Fruit fly (Drosophila melanogaster) whole organism, embryonic: ENCODE data around the gene CG10512.

ENCODE experiments used
- Atf6 ChIP-seq: fragments of 200-800 bp; sonication (Bioruptor generic); IDR thresholded peaks from 2 replicates; pipeline ENCODE4 v1.3.6; 2022; ENCODE audit warnings: missing biosample characterization, missing genetic modification characterization
- BEAF-32 ChIP-seq: fragments of 200-800 bp; sonication (Bioruptor generic); optimal IDR thresholded peaks from 3 replicates; lab custom pipeline; 2017; ENCODE audit warnings: missing biosample characterization, missing genetic modification characterization, mild to moderate bottlenecking, moderate library complexity, missing genetic modification reagents
- BtbVII ChIP-seq: fragments of 200-800 bp; sonication (Bioruptor generic); optimal IDR thresholded peaks from 3 replicates; lab custom pipeline; 2017; ENCODE audit warnings: missing biosample characterization, mild to moderate bottlenecking, missing genetic modification characterization
- CG10959 ChIP-seq: fragments of 200-800 bp; sonication (Bioruptor generic); IDR thresholded peaks from 2 replicates; pipeline ENCODE4 v1.3.6; 2022; ENCODE audit warnings: missing biosample characterization, missing genetic modification characterization
- CG11093 ChIP-seq: fragments of 200-800 bp; sonication (Bioruptor generic); IDR thresholded peaks from 3 replicates; pipeline ENCODE4 v1.3.6; 2022; ENCODE audit warnings: missing biosample characterization, missing genetic modification characterization
- CG12155 ChIP-seq: fragments of 200-800 bp; sonication (Bioruptor generic); optimal IDR thresholded peaks from 3 replicates; lab custom pipeline; 2016; ENCODE audit warnings: missing biosample characterization, missing genetic modification characterization
- CG12299 ChIP-seq: fragments of 200-800 bp; sonication (Bioruptor generic); optimal IDR thresholded peaks from 2 replicates; lab custom pipeline; 2018; ENCODE audit warnings: missing biosample characterization, mild to moderate bottlenecking, missing genetic modification characterization
- CG2129 ChIP-seq: fragments of 200-800 bp; sonication (Bioruptor generic); IDR thresholded peaks from 2 replicates; pipeline ENCODE4 v1.3.6; 2022; ENCODE audit warnings: missing biosample characterization, missing genetic modification characterization; ENCODE audit not compliant: partially characterized antibody
- CG2202 ChIP-seq: fragments of 200-800 bp; sonication (Bioruptor generic); optimal IDR thresholded peaks from 2 replicates; lab custom pipeline; 2018; ENCODE audit warnings: missing biosample characterization, mild to moderate bottlenecking, missing genetic modification characterization
- CG3065 ChIP-seq: fragments of 200-800 bp; sonication (Bioruptor generic); optimal IDR thresholded peaks from 2 replicates; lab custom pipeline; 2016; ENCODE audit warnings: missing biosample characterization, missing genetic modification characterization
- CG33213 ChIP-seq: fragments of 200-800 bp; sonication (Bioruptor generic); optimal IDR thresholded peaks from 3 replicates; lab custom pipeline; 2016; ENCODE audit warnings: missing biosample characterization, missing genetic modification characterization
- CG3726 ChIP-seq: fragments of 200-800 bp; sonication (Bioruptor generic); IDR thresholded peaks from 3 replicates; pipeline ENCODE4, ENCODE4 v1.3.6; 2022; ENCODE audit warnings: missing biosample characterization, missing genetic modification characterization
- CG4730 ChIP-seq: fragments of 200-800 bp; sonication (Bioruptor generic); IDR thresholded peaks from 2 replicates; pipeline ENCODE4 v1.3.6; 2022; ENCODE audit warnings: missing biosample characterization, missing genetic modification characterization
- CG6254 ChIP-seq: fragments of 200-800 bp; sonication (Bioruptor generic); optimal IDR thresholded peaks from 3 replicates; lab custom pipeline; 2017; ENCODE audit warnings: mild to moderate bottlenecking, missing biosample characterization, missing genetic modification reagents, missing genetic modification characterization
- CG6683 ChIP-seq: fragments of 200-800 bp; sonication (Bioruptor generic); optimal IDR thresholded peaks from 2 replicates; lab custom pipeline; 2017; ENCODE audit warnings: missing biosample characterization, mild to moderate bottlenecking, missing genetic modification characterization, missing genetic modification reagents
- CG7556 ChIP-seq: fragments of 200-800 bp; sonication (Bioruptor generic); optimal IDR thresholded peaks from 2 replicates; lab custom pipeline; 2017; ENCODE audit warnings: missing biosample characterization, mild to moderate bottlenecking, missing genetic modification characterization
- CG7745 ChIP-seq: fragments of 200-800 bp; sonication (Bioruptor generic); optimal IDR thresholded peaks from 2 replicates; lab custom pipeline; 2018; ENCODE audit warnings: missing biosample characterization, mild to moderate bottlenecking, missing genetic modification characterization, moderate library complexity
- CG7786 ChIP-seq: fragments of 200-800 bp; sonication (Bioruptor generic); optimal IDR thresholded peaks from 2 replicates; lab custom pipeline; 2016; ENCODE audit warnings: missing biosample characterization, missing genetic modification characterization
- CG7839 ChIP-seq: fragments of 200-800 bp; sonication (Bioruptor generic); optimal IDR thresholded peaks from 3 replicates; lab custom pipeline; 2018; ENCODE audit warnings: missing biosample characterization, mild to moderate bottlenecking, missing genetic modification characterization, moderate library complexity
- CG8478 ChIP-seq: fragments of >200 bp; optimal IDR thresholded peaks from 2 replicates; lab custom pipeline; 2018
- CG9215 ChIP-seq: fragments of 200-800 bp; sonication (Bioruptor generic); IDR thresholded peaks from 2 replicates; pipeline ENCODE4 v1.3.6; 2022; ENCODE audit warnings: missing biosample characterization, missing genetic modification characterization
- CG9797 ChIP-seq: fragments of 200-800 bp; sonication (Bioruptor generic); optimal IDR thresholded peaks from 3 replicates; lab custom pipeline; 2018; ENCODE audit warnings: missing biosample characterization, mild to moderate bottlenecking, missing genetic modification characterization
- Camta ChIP-seq: fragments of 200-800 bp; sonication (Bioruptor generic); optimal IDR thresholded peaks from 2 replicates; lab custom pipeline; 2016; ENCODE audit warnings: missing biosample characterization, missing genetic modification characterization
- E2f2 ChIP-seq: fragments of 200-800 bp; sonication (Bioruptor generic); IDR thresholded peaks from 2 replicates; pipeline ENCODE4 v1.3.6; 2022; ENCODE audit warnings: missing biosample characterization, missing genetic modification characterization
- Fer2 ChIP-seq: fragments of 200-800 bp; sonication (Bioruptor generic); optimal IDR thresholded peaks from 2 replicates; lab custom pipeline; 2018; ENCODE audit warnings: missing biosample characterization, mild to moderate bottlenecking, missing genetic modification characterization, moderate library complexity
- Hmx ChIP-seq: fragments of 200-800 bp; sonication (Bioruptor generic); optimal IDR thresholded peaks from 2 replicates; lab custom pipeline; 2016; ENCODE audit warnings: missing biosample characterization, missing genetic modification characterization
- Hr39 ChIP-seq: fragments of >200 bp; optimal IDR thresholded peaks from 2 replicates; lab custom pipeline; 2017
- Hsf ChIP-seq: fragments of 200-800 bp; sonication (Bioruptor generic); optimal IDR thresholded peaks from 3 replicates; lab custom pipeline; 2016; ENCODE audit warnings: missing biosample characterization, missing genetic modification characterization
- MESR4 ChIP-seq: fragments of 200-800 bp; sonication (Bioruptor generic); optimal IDR thresholded peaks from 2 replicates; lab custom pipeline; 2018; ENCODE audit warnings: missing biosample characterization, mild to moderate bottlenecking, missing genetic modification characterization, moderate library complexity
- Side ChIP-seq: fragments of 200-800 bp; sonication (Bioruptor generic); optimal IDR thresholded peaks from 2 replicates; lab custom pipeline; 2016; ENCODE audit warnings: missing biosample characterization, missing genetic modification characterization
- Tbp ChIP-seq: fragments of >200 bp; optimal IDR thresholded peaks from 2 replicates; lab custom pipeline; 2018; ENCODE audit warnings: missing biosample characterization, missing genetic modification characterization
- aop ChIP-seq: fragments of 200-800 bp; sonication (Bioruptor generic); IDR thresholded peaks from 2 replicates; pipeline ENCODE4 v1.3.6; 2022; ENCODE audit warnings: missing biosample characterization, missing genetic modification characterization
- ato ChIP-seq: fragments of 200-800 bp; sonication (Bioruptor generic); IDR thresholded peaks from 2 replicates; pipeline ENCODE4 v1.3.6; 2022; ENCODE audit warnings: missing biosample characterization, missing genetic modification characterization; ENCODE audit not compliant: partially characterized antibody
- btn ChIP-seq: fragments of 200-800 bp; sonication (Bioruptor generic); optimal IDR thresholded peaks from 2 replicates; lab custom pipeline; 2016; ENCODE audit warnings: missing biosample characterization, missing genetic modification characterization
- cad ChIP-seq: fragments of >200 bp; optimal IDR thresholded peaks from 2 replicates; lab custom pipeline; 2017; ENCODE audit warnings: missing biosample characterization, missing genetic modification characterization
- ci ChIP-seq: fragments of 200-800 bp; sonication (Bioruptor generic); IDR thresholded peaks from 3 replicates; pipeline ENCODE4 v1.3.6; 2022; ENCODE audit warnings: missing biosample characterization, missing genetic modification characterization
- corto ChIP-seq: fragments of 200-800 bp; sonication (Bioruptor generic); optimal IDR thresholded peaks from 2 replicates; lab custom pipeline; 2016; ENCODE audit warnings: missing biosample characterization, mild to moderate bottlenecking, missing genetic modification characterization, moderate library complexity
- crc ChIP-seq: fragments of 200-800 bp; sonication (Bioruptor generic); optimal IDR thresholded peaks from 2 replicates; lab custom pipeline; 2016; ENCODE audit warnings: missing biosample characterization, missing genetic modification characterization
- dan ChIP-seq: fragments of 200-800 bp; sonication (Bioruptor generic); IDR thresholded peaks from 2 replicates; pipeline ENCODE4 v1.3.6; 2022; ENCODE audit warnings: missing biosample characterization, missing genetic modification characterization
- fu2 ChIP-seq: fragments of 200-800 bp; sonication (Bioruptor generic); optimal IDR thresholded peaks from 2 replicates; lab custom pipeline; 2016; ENCODE audit warnings: missing biosample characterization, missing genetic modification characterization
- gsb ChIP-seq: fragments of 200-800 bp; sonication (Bioruptor generic); IDR thresholded peaks from 2 replicates; pipeline ENCODE4 v1.3.6; 2022; ENCODE audit warnings: missing biosample characterization, missing genetic modification characterization
- hbn ChIP-seq: fragments of 200-800 bp; sonication (Bioruptor generic); IDR thresholded peaks from 2 replicates; pipeline ENCODE4 v1.3.6; 2022; ENCODE audit warnings: missing biosample characterization, missing genetic modification characterization; ENCODE audit not compliant: partially characterized antibody
- ken ChIP-seq: fragments of 200-800 bp; sonication (Bioruptor generic); IDR thresholded peaks from 3 replicates; pipeline ENCODE4 v1.3.6; 2022; ENCODE audit warnings: missing biosample characterization, missing genetic modification characterization
- nau ChIP-seq: fragments of 200-800 bp; sonication (Bioruptor generic); optimal IDR thresholded peaks from 3 replicates; lab custom pipeline; 2017; ENCODE audit warnings: missing biosample characterization, mild to moderate bottlenecking, missing genetic modification characterization, missing genetic modification reagents
- nerfin-2 ChIP-seq: fragments of 200-800 bp; sonication (Bioruptor generic); IDR thresholded peaks from 2 replicates; pipeline ENCODE4 v1.3.6; 2022; ENCODE audit warnings: missing biosample characterization, missing genetic modification characterization; ENCODE audit not compliant: partially characterized antibody
- oc ChIP-seq: fragments of 200-800 bp; sonication (Bioruptor generic); optimal IDR thresholded peaks from 2 replicates; lab custom pipeline; 2018; ENCODE audit warnings: missing biosample characterization, mild to moderate bottlenecking, missing genetic modification characterization, moderate library complexity
- pnt ChIP-seq: fragments of 200-800 bp; sonication (Bioruptor generic); optimal IDR thresholded peaks from 3 replicates; lab custom pipeline; 2016; ENCODE audit warnings: missing biosample characterization, missing genetic modification characterization
- scrt ChIP-seq: fragments of 200-800 bp; sonication (Bioruptor generic); optimal IDR thresholded peaks from 2 replicates; lab custom pipeline; 2018; ENCODE audit warnings: missing biosample characterization, mild to moderate bottlenecking, missing genetic modification characterization, moderate library complexity
- sim ChIP-seq: fragments of 200-800 bp; sonication (Bioruptor generic); IDR thresholded peaks from 2 replicates; pipeline ENCODE4 v1.3.6; 2022; ENCODE audit warnings: missing biosample characterization, missing genetic modification characterization
- tll ChIP-seq, 2 experiments: fragments of 200-800 bp in 1 of 2; fragments of >200 bp in 1 of 2; sonication (Bioruptor generic) in 1 of 2; optimal IDR thresholded peaks; 2 replicates each; lab custom pipeline; 2017 to 2019; ENCODE audit warnings: missing biosample characterization in 2 of 2, missing genetic modification characterization in 2 of 2, mild to moderate bottlenecking in 1 of 2, moderate library complexity in 1 of 2
- wdn ChIP-seq: fragments of 200-800 bp; sonication (Bioruptor generic); IDR thresholded peaks from 2 replicates; pipeline ENCODE4 v1.3.6; 2022; ENCODE audit warnings: missing biosample characterization, missing genetic modification characterization

The CG10512 gene

dm6 chr3L:21176935-21177581 lies 25.7 kb upstream of the CG10512 start (continued):
- peak; percentile 36 for TF ChIP-seq Camta (GFP tag; lab: Kevin White, UChicago)
- TF ChIP-seq CG11093 (GFP tag; lab: Robert Waterston, UW): no peak
- no peak for TF ChIP-seq aop (GFP tag; lab: Robert Waterston, UW)
- TF ChIP-seq corto (GFP tag; lab: Kevin White, UChicago): peak; percentile 30
- peak; percentile 66 for TF ChIP-seq CG7556
- peak; percentile 83 for TF ChIP-seq gsb (GFP tag; lab: Robert Waterston, UW)
- TF ChIP-seq nau (GFP tag; lab: Kevin White, UChicago): no peak
- peak; percentile 72 for TF ChIP-seq Hsf
- TF ChIP-seq cad (GFP tag; lab: Kevin White, UChicago): no peak
- TF ChIP-seq CG8478: no peak
- peak; percentile 36 for TF ChIP-seq CG6683 (GFP tag; lab: Kevin White, UChicago)
- peak; percentile 52; the same call in 2 of the 3 replicates for TF ChIP-seq ci (GFP tag; lab: Robert Waterston, UW)
- TF ChIP-seq fu2: peak; percentile 51
- TF ChIP-seq sim: no peak
- peak; percentile 1 for TF ChIP-seq CG33213 (GFP tag; lab: Kevin White, UChicago)
- TF ChIP-seq CG2202 (tag; lab: Kevin White, UChicago): no peak
- TF ChIP-seq Hmx: peak; percentile 45
- TF ChIP-seq CG12299 (tag; lab: Kevin White, UChicago): peak; percentile 16
- TF ChIP-seq CG7839: peak; percentile 81
- TF ChIP-seq CG2129 (GFP tag; lab: Robert Waterston, UW): no peak
- no peak for TF ChIP-seq Tbp
- no peak for TF ChIP-seq E2f2 (GFP tag; lab: Robert Waterston, UW)
- TF ChIP-seq scrt (GFP tag; lab: Kevin White, UChicago): peak; percentile 57
- 0 out of 3 replicates have a peak, but pooled peaks have one; percentile 18 for TF ChIP-seq CG3726 (GFP tag; lab: Robert Waterston, UW)
- no peak for TF ChIP-seq crc
- no peak for TF ChIP-seq BEAF-32
- TF ChIP-seq MESR4 (GFP tag; lab: Kevin White, UChicago): no peak
- TF ChIP-seq pnt (GFP tag; lab: Kevin White, UChicago): peak; percentile 5
- TF ChIP-seq CG7786: peak; percentile 55
- TF ChIP-seq Atf6 (GFP tag; lab: Robert Waterston, UW): peak; percentile 86
- no peak for TF ChIP-seq CG6254 (GFP tag; lab: Kevin White, UChicago)
- TF ChIP-seq oc (tag; lab: Kevin White, UChicago): no peak
- no peak for TF ChIP-seq CG9797 (GFP tag; lab: Kevin White, UChicago)
- TF ChIP-seq Hr39: no peak
- TF ChIP-seq btn (GFP tag; lab: Kevin White, UChicago): no peak
- no peak for TF ChIP-seq hbn (GFP tag; lab: Robert Waterston, UW)
- TF ChIP-seq BtbVII (GFP tag; lab: Kevin White, UChicago): peak; percentile 72
- TF ChIP-seq nerfin-2 (GFP tag; lab: Robert Waterston, UW): no peak
- peak; percentile 72; the same call in 1 of the 2 replicates for TF ChIP-seq wdn
- TF ChIP-seq CG4730: peak; percentile 53; the same call in 1 of the 2 replicates
- no peak for TF ChIP-seq Side (GFP tag; lab: Kevin White, UChicago)
- TF ChIP-seq CG3065 (GFP tag; lab: Kevin White, UChicago): no peak
- peak; percentile 73 for TF ChIP-seq CG12155 (GFP tag; lab: Kevin White, UChicago)
- no peak for TF ChIP-seq CG10959 (GFP tag; lab: Robert Waterston, UW)
- TF ChIP-seq CG9215: peak; percentile 72
- TF ChIP-seq Fer2: peak; percentile 7
- TF ChIP-seq tll (GFP tag; optimal IDR thresholded peaks at IDR 0.05; lab: Kevin White, UChicago): no peak
- TF ChIP-seq dan (GFP tag; lab: Robert Waterston, UW): no peak
- TF ChIP-seq ato (GFP tag; lab: Robert Waterston, UW): no peak
- TF ChIP-seq ken (GFP tag; lab: Robert Waterston, UW): no peak
- no peak for TF ChIP-seq CG7745 (tag; lab: Kevin White, UChicago)
